Worm (Caenorhabditis elegans): Measurements from ENCODE around the gene C49A9.3.
"Not testable (repeated sequence)": the region's sequence is repeated elsewhere in the genome, so short reads cannot be mapped to it uniquely, and the experiment has no call there.

ce11 chrIV:6220142-6220541 is 1.7 kb upstream of the C49A9.3 start:
- not testable (repeated sequence) for TF ChIP-seq F44E2.7 (GFP tag; IDR thresholded peaks at IDR 0.05); egl-27 (tag; optimal IDR thresholded peaks at IDR 0.05); nhr-76 (tag; optimal IDR thresholded peaks at IDR 0.05); R02D3.7 (tag; optimal IDR thresholded peaks at IDR 0.05); lsy-2 (tag; optimal IDR thresholded peaks at IDR 0.05); ZK546.5 (tag; optimal IDR thresholded peaks at IDR 0.05); jun-1 (tag; optimal IDR thresholded peaks at IDR 0.05); cey-2 (tag; optimal IDR thresholded peaks at IDR 0.05; ENCODE audit: borderline replicate concordance, insufficient read depth); pha-4 (GFP tag; IDR thresholded peaks at IDR 0.05); pha-4 (tag; optimal IDR thresholded peaks at IDR 0.05); F49E8.2 (tag; optimal IDR thresholded peaks at IDR 0.05; ENCODE audit: borderline replicate concordance); lin-39 (tag; optimal IDR thresholded peaks at IDR 0.05); lin-15B (tag; optimal IDR thresholded peaks at IDR 0.05); spr-3 (GFP tag; optimal IDR thresholded peaks at IDR 0.05)
